Worm (Caenorhabditis elegans): Measurements from ENCODE around the gene cht-1.

- TF ChIP-seq let-607 (tag; optimal IDR thresholded peaks at IDR 0.05) (no peak), dpl-1 (GFP tag; optimal IDR thresholded peaks at IDR 0.05) (no peak), hmg-1.2 (GFP tag; IDR thresholded peaks at IDR 0.05) (no peak), B0336.3 (GFP tag; IDR thresholded peaks at IDR 0.05) (no peak), nhr-27 (tag; optimal IDR thresholded peaks at IDR 0.05) (no peak)
Measured at ce11 chrX:3369442-3369841, 30.4 kb downstream of the cht-1 start.

All from whole organism, young adult.